Worm (Caenorhabditis elegans): ENCODE measurements around the gene H12C20.7.

DNA sequence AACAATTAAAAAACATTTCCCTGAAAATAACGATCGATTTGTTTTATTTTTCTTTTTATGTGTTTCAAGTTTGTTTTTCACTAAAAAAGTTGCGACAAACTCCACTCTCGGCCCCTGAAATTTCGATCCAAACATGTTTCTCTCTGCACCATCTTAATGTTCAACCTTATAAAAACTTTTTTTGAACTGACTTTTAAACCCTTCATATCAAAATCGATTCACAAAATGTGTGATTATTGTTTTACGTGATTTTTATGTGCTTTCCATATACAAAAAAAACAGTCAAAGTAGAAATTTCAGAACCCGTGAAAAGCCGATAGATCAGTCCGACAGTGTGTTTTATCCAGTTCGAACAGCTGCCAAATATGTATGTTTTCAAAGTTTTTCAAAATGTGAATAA is 45.3 kb downstream of the H12C20.7 start, which contains the start of gene ccch-1:
- TF ChIP-seq tbx-37 (GFP tag; conservative IDR thresholded peaks at IDR 0.05) (no peak), scrt-1 (GFP tag; IDR thresholded peaks at IDR 0.05) (no peak)
